Fruit fly (Drosophila melanogaster): ENCODE results near the gene glec.

The glec gene

DNA sequence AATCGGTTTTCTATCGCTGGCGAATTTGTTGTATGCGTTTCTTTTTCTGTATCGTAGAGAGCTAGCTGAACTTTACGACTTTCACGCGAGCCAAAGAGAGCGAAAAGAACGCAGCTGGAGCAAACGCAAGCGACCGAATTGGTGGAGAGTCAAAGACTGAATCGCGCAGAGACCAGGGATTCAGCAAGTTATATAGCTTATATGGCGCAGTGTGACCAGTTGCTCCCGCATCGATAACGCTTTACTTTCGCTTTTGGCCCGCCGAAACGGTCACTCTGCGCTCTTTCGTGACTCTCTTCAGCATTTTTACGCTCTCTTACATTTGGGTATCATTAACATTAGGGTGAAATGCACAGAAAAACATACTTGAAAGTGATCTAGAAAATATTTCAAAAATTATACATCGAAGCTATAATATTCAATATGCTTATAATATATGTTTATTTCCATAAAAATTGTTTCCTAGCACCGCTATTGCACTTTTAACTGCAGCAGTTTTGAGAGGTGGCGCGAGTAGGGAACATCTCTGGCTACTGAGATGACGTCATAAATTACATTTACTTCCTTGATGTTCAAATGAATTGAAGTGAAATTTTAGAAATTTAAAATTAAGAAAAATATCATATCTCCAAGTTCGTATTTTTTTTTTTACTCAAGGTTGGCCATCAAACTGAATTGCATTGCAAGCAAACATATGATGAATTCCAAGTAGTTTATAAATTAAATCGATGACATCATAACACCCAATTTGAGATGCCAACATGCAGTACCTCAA lies at the start of gene glec (continued):
- peak; percentile 48 for TF ChIP-seq CG2875 (GFP tag; optimal IDR thresholded peaks at IDR 0.05)
- TF ChIP-seq pho (GFP tag; optimal IDR thresholded peaks at IDR 0.05) = no peak
- peak; percentile 68; the same call in 2 of the 3 replicates for TF ChIP-seq gce (GFP tag; IDR thresholded peaks at IDR 0.05)
- peak; percentile 51 for TF ChIP-seq fd64A (GFP tag; optimal IDR thresholded peaks at IDR 0.05)
- TF ChIP-seq CG7928 (GFP tag; optimal IDR thresholded peaks at IDR 0.05) = peak; percentile 63
- peak; percentile 25 for TF ChIP-seq CG9437 (GFP tag; optimal IDR thresholded peaks at IDR 0.05)
- peak; percentile 55 for TF ChIP-seq zf30C (GFP tag; optimal IDR thresholded peaks at IDR 0.05)
- TF ChIP-seq dmrt11E (tag; optimal IDR thresholded peaks at IDR 0.05) = peak; percentile 56
- peak; percentile 6 for TF ChIP-seq CG14710 (tag; optimal IDR thresholded peaks at IDR 0.05)
- TF ChIP-seq Bdp1 (GFP tag; optimal IDR thresholded peaks at IDR 0.05) = no peak
- TF ChIP-seq CG13624 (GFP tag; optimal IDR thresholded peaks at IDR 0.05) = peak; percentile 53
- peak; percentile 6; the same call in 1 of the 3 replicates for TF ChIP-seq CG6175 (GFP tag; IDR thresholded peaks at IDR 0.05)
- peak; percentile 96 for TF ChIP-seq chm (GFP tag; IDR thresholded peaks at IDR 0.05)
- TF ChIP-seq CG11696 (GFP tag; IDR thresholded peaks at IDR 0.05) = peak; percentile 38
- TF ChIP-seq sug (tag; optimal IDR thresholded peaks at IDR 0.05) = peak; percentile 36
- 0 out of 2 replicates have a peak, but pooled peaks have one; percentile 5 for TF ChIP-seq CG31224 (GFP tag; IDR thresholded peaks at IDR 0.05)
- peak; percentile 10 for TF ChIP-seq CG10543 (GFP tag; optimal IDR thresholded peaks at IDR 0.05)
- TF ChIP-seq Med (GFP tag) = peak; percentile 93
- peak; percentile 66 for TF ChIP-seq ERR (GFP tag; optimal IDR thresholded peaks at IDR 0.05)
- peak; percentile 75 for TF ChIP-seq rib (GFP tag; IDR thresholded peaks at IDR 0.05)
- TF ChIP-seq Gsc (GFP tag; IDR thresholded peaks at IDR 0.05) = no peak
- peak in 1 of 2 experiments; percentile 8 for TF ChIP-seq bsh (GFP tag; optimal IDR thresholded peaks at IDR 0.05)
- peak; percentile 31 for TF ChIP-seq Xbp1 (GFP tag; optimal IDR thresholded peaks at IDR 0.05)
- peak; percentile 12 for TF ChIP-seq CG3407 (GFP tag; optimal IDR thresholded peaks at IDR 0.05)
- no peak for TF ChIP-seq fru (optimal IDR thresholded peaks at IDR 0.05)
- peak; percentile 51 for TF ChIP-seq maf-S (GFP tag; optimal IDR thresholded peaks at IDR 0.05)
- TF ChIP-seq BEAF-32 (GFP tag; optimal IDR thresholded peaks at IDR 0.05) = peak; percentile 7
- peak; percentile 65 for TF ChIP-seq HmgZ (tag; optimal IDR thresholded peaks at IDR 0.05)
- no peak; the same call in none of the 2 replicates for TF ChIP-seq stc (GFP tag; IDR thresholded peaks at IDR 0.05)
- no peak for TF ChIP-seq CG2129 (GFP tag; IDR thresholded peaks at IDR 0.05; ENCODE audit: partially characterized antibody)
- TF ChIP-seq Nf-YC (tag; optimal IDR thresholded peaks at IDR 0.05) = peak; percentile 1
- peak; percentile 22 for TF ChIP-seq MESR4 (GFP tag; optimal IDR thresholded peaks at IDR 0.05)
- TF ChIP-seq CG8359 (GFP tag; optimal IDR thresholded peaks at IDR 0.05; ENCODE audit: borderline replicate concordance) = no peak
- no peak for TF ChIP-seq zfh2 (GFP tag; optimal IDR thresholded peaks at IDR 0.05)
- TF ChIP-seq CG13424 (tag; optimal IDR thresholded peaks at IDR 0.05) = peak; percentile 51
- TF ChIP-seq scrt (GFP tag; optimal IDR thresholded peaks at IDR 0.05) = peak; percentile 21
- TF ChIP-seq Bgb (GFP tag; IDR thresholded peaks at IDR 0.05; ENCODE audit: partially characterized antibody) = peak; percentile 73
- TF ChIP-seq B-H1 (GFP tag; IDR thresholded peaks at IDR 0.05) = no peak; the same call in 2 of the 3 replicates
- peak; percentile 86 for TF ChIP-seq NC2α (GFP tag; optimal IDR thresholded peaks at IDR 0.05)
- TF ChIP-seq CG9817 (tag; optimal IDR thresholded peaks at IDR 0.05) = peak; percentile 11
- TF ChIP-seq CG3163 (GFP tag; optimal IDR thresholded peaks at IDR 0.05) = peak; percentile 100
- TF ChIP-seq CG9797 (GFP tag; optimal IDR thresholded peaks at IDR 0.05) = peak; percentile 86
- peak; percentile 11 for TF ChIP-seq CG8089 (GFP tag; optimal IDR thresholded peaks at IDR 0.05)
- peak; percentile 99 for TF ChIP-seq Jarid2 (GFP tag; optimal IDR thresholded peaks at IDR 0.05)
- TF ChIP-seq zen (tag; optimal IDR thresholded peaks at IDR 0.05) = peak; percentile 5
- TF ChIP-seq Drgx (GFP tag; IDR thresholded peaks at IDR 0.05) = peak; percentile 41; the same call in 1 of the 2 replicates
- TF ChIP-seq Hr3 (GFP tag; optimal IDR thresholded peaks at IDR 0.05) = peak; percentile 4
- TF ChIP-seq CG1603 (tag; optimal IDR thresholded peaks at IDR 0.05) = peak; percentile 57
